Worm (Caenorhabditis elegans) whole organism, midembryonic: ENCODE data around the gene str-28.

ENCODE experiments used
- T22C8.4 ChIP-seq: fragments of 200-800 bp; sonication (Bioruptor generic); IDR thresholded peaks from 2 replicates; pipeline ENCODE4 v1.3.6; 2022; ENCODE audit warnings: missing genetic modification characterization, missing compliant biosample characterization
- cog-1 ChIP-seq: sonication (generic microtip); optimal IDR thresholded peaks from 2 replicates; lab custom pipeline; 2016; ENCODE audit warnings: missing genetic modification characterization, missing compliant biosample characterization
- flt-1 ChIP-seq: fragments of 200-800 bp; sonication (Bioruptor generic); IDR thresholded peaks from 2 replicates; pipeline ENCODE4 v1.3.6; 2022; ENCODE audit warnings: missing genetic modification characterization, missing compliant biosample characterization
- klf-2 ChIP-seq: fragments of 200-800 bp; sonication (Bioruptor generic); conservative IDR thresholded peaks from 2 replicates; pipeline ENCODE4 v1.3.6; 2022; ENCODE audit warnings: missing genetic modification reagents, missing genetic modification characterization, missing compliant biosample characterization
- med-1 ChIP-seq: sonication (generic microtip); optimal IDR thresholded peaks from 2 replicates; lab custom pipeline; 2017; ENCODE audit warnings: missing genetic modification characterization, mild to moderate bottlenecking, missing compliant biosample characterization, antibody characterized with exemption, missing genetic modification reagents; ENCODE audit not compliant: insufficient read depth
- ref-1 ChIP-seq: fragments of 200-800 bp; sonication (Bioruptor generic); conservative IDR thresholded peaks from 2 replicates; pipeline ENCODE4 v1.3.6; 2022; ENCODE audit warnings: missing genetic modification reagents, missing genetic modification characterization, missing compliant biosample characterization
- tab-1 ChIP-seq: fragments of 200-800 bp; sonication (Bioruptor generic); IDR thresholded peaks from 2 replicates; pipeline ENCODE4 v1.3.6; 2022; ENCODE audit warnings: missing genetic modification characterization, missing compliant biosample characterization
- ztf-23 ChIP-seq: fragments of 200-800 bp; sonication (Bioruptor generic); IDR thresholded peaks from 2 replicates; pipeline ENCODE4 v1.3.6; 2022; ENCODE audit warnings: missing genetic modification reagents, missing genetic modification characterization, missing compliant biosample characterization
- ztf-29 ChIP-seq: fragments of 200-800 bp; sonication (Bioruptor generic); IDR thresholded peaks from 2 replicates; pipeline ENCODE4 v1.3.6; 2022; ENCODE audit warnings: missing genetic modification reagents, missing genetic modification characterization, missing compliant biosample characterization

Gene str-28

DNA sequence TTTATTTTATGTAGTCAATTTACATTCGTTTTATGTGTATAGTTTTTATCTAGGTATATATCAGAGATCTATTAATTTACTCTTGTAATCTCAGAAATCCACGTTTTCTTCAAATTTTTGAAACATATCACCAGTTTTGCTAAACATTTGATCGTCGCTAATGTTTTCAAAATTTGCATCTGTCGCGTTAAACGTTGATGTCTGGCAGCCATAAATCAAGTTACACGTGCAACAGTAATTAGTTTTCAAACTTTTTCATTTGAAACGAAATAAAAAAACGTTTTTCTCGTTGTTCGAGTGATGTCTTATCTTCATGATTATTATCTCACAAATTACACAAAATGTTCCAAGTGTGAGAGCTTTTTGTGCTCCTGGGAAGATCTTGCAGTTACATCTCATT is 24.7 kb upstream of the str-28 start, which contains the start of gene srh-79:
TSS of gene srh-79 (plus strand) at position 301 of the 400 bp plus-strand sequence.
- TF ChIP-seq klf-2: no peak

ce11 chrV:7495189-7495588 is 22.5 kb upstream of the str-28 start, which contains the start of gene srbc-11:
Gene srbc-11, minus strand, starts transcription at chrV:7495289.
- TF ChIP-seq klf-2: no peak
- no peak for TF ChIP-seq T22C8.4 (GFP tag; lab: Robert Waterston, UW)
- no peak for TF ChIP-seq ref-1 (GFP tag; lab: Robert Waterston, UW)
- no peak for TF ChIP-seq ztf-23
- no peak for TF ChIP-seq cog-1 (tag; lab: Kevin White, UChicago)
- TF ChIP-seq flt-1 (GFP tag; lab: Robert Waterston, UW): no peak
- no peak for TF ChIP-seq med-1 (GFP tag; lab: Kevin White, UChicago)
- TF ChIP-seq ztf-29 (GFP tag; lab: Robert Waterston, UW): no peak
- no peak for TF ChIP-seq tab-1 (GFP tag; lab: Robert Waterston, UW)

- TF ChIP-seq flt-1 (GFP tag; lab: Robert Waterston, UW) (no peak), tab-1 (GFP tag; lab: Robert Waterston, UW) (no peak), T22C8.4 (GFP tag; lab: Robert Waterston, UW) (no peak), ztf-29 (GFP tag; lab: Robert Waterston, UW) (no peak), med-1 (GFP tag; lab: Kevin White, UChicago) (no peak), ref-1 (GFP tag; lab: Robert Waterston, UW) (no peak), klf-2 (no peak), cog-1 (tag; lab: Kevin White, UChicago) (no peak), ztf-23 (no peak)
These were observed 20.2 kb upstream of the str-28 start, which contains the start of gene srbc-10 for ce11 chrV:7492924-7493323. Gene srbc-10, minus strand, starts transcription at chrV:7493024.

DNA sequence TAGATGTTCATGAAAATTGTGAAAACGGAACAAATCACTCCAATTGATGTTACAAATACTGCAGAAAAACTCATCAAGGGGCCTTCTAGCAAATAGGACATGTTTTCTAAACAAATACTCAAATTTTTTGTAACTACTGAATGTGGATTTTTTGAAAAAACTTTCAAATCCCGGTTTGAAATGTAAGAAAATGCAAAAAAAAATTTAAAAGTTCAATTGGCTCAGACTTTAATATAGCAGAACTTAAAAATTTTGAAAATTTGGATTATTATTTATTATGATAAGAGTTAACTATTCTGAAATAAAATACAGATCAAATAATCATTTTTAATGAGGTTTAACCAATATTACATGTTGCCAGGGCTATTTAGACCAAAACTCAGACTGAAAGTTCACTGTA is 17.6 kb upstream of the str-28 start, which contains the start of gene srbc-9:
TSS of gene srbc-9 (minus strand) at position 101 of the 400 bp plus-strand sequence.
- TF ChIP-seq cog-1 (tag; lab: Kevin White, UChicago) (no peak), tab-1 (GFP tag; lab: Robert Waterston, UW) (no peak), klf-2 (no peak), ref-1 (GFP tag; lab: Robert Waterston, UW) (no peak), ztf-29 (GFP tag; lab: Robert Waterston, UW) (no peak), ztf-23 (no peak), med-1 (GFP tag; lab: Kevin White, UChicago) (no peak), flt-1 (GFP tag; lab: Robert Waterston, UW) (no peak), T22C8.4 (GFP tag; lab: Robert Waterston, UW) (no peak)

ce11 chrV:7487518-7487917 is 14.8 kb upstream of the str-28 start, which contains the start of gene srbc-7:
Gene srbc-7, minus strand, starts transcription at chrV:7487618.
- TF ChIP-seq T22C8.4 (GFP tag; lab: Robert Waterston, UW): no peak
- TF ChIP-seq ztf-23: no peak
- no peak for TF ChIP-seq med-1 (GFP tag; lab: Kevin White, UChicago)
- no peak for TF ChIP-seq tab-1 (GFP tag; lab: Robert Waterston, UW)
- TF ChIP-seq klf-2: no peak
- TF ChIP-seq cog-1 (tag; lab: Kevin White, UChicago): no peak
- no peak for TF ChIP-seq ztf-29 (GFP tag; lab: Robert Waterston, UW)
- no peak for TF ChIP-seq ref-1 (GFP tag; lab: Robert Waterston, UW)
- TF ChIP-seq flt-1 (GFP tag; lab: Robert Waterston, UW): no peak

DNA sequence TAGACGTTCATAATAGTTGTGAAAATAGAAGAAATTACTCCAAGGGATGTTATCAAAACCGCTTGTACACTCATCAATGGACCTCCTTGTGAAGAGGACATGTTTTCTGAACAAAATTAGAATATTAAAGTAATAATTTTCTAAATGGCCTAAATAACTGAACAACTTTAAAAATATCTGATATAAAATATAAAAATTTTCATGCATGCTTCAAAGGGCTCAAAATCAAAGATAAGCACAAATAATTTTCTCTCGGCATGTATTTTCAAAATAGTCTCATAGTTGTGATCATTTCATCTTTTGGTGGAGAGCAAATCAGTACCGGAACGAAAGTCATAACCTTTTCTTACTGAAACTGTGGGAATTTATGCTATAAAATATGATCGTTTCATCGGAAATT is 12.3 kb upstream of the str-28 start, which contains the start of gene srbc-8:
TSS of gene srbc-8 (minus strand) at position 101 of the 400 bp plus-strand sequence.
- TF ChIP-seq tab-1 (GFP tag; lab: Robert Waterston, UW): no peak
- TF ChIP-seq ztf-29 (GFP tag; lab: Robert Waterston, UW): no peak
- no peak for TF ChIP-seq ref-1 (GFP tag; lab: Robert Waterston, UW)
- TF ChIP-seq T22C8.4 (GFP tag; lab: Robert Waterston, UW): no peak
- TF ChIP-seq ztf-23: no peak
- no peak for TF ChIP-seq med-1 (GFP tag; lab: Kevin White, UChicago)
- TF ChIP-seq klf-2: no peak
- no peak for TF ChIP-seq cog-1 (tag; lab: Kevin White, UChicago)
- TF ChIP-seq flt-1 (GFP tag; lab: Robert Waterston, UW): no peak

- no peak for TF ChIP-seq med-1 (GFP tag; lab: Kevin White, UChicago)
- no peak for TF ChIP-seq tab-1 (GFP tag; lab: Robert Waterston, UW)
- no peak for TF ChIP-seq T22C8.4 (GFP tag; lab: Robert Waterston, UW)
- no peak for TF ChIP-seq flt-1 (GFP tag; lab: Robert Waterston, UW)
- TF ChIP-seq ref-1 (GFP tag; lab: Robert Waterston, UW): no peak
- no peak for TF ChIP-seq cog-1 (tag; lab: Kevin White, UChicago)
- TF ChIP-seq ztf-29 (GFP tag; lab: Robert Waterston, UW): no peak
- no peak for TF ChIP-seq ztf-23
- no peak for TF ChIP-seq klf-2
These were observed 8.2 kb upstream of the str-28 start, which contains the start of gene C18B10.6 for ce11 chrV:7480949-7481348. Gene C18B10.6, minus strand, starts transcription at chrV:7481049.

ce11 chrV:7478404-7478803 is 5.7 kb upstream of the str-28 start, which contains the start of gene str-190:
Gene str-190, minus strand, starts transcription at chrV:7478504.
- no peak for TF ChIP-seq ref-1 (GFP tag; lab: Robert Waterston, UW)
- no peak for TF ChIP-seq ztf-23
- TF ChIP-seq flt-1 (GFP tag; lab: Robert Waterston, UW): no peak
- no peak for TF ChIP-seq ztf-29 (GFP tag; lab: Robert Waterston, UW)
- TF ChIP-seq T22C8.4 (GFP tag; lab: Robert Waterston, UW): no peak
- no peak for TF ChIP-seq med-1 (GFP tag; lab: Kevin White, UChicago)
- TF ChIP-seq klf-2: no peak
- no peak for TF ChIP-seq cog-1 (tag; lab: Kevin White, UChicago)
- no peak for TF ChIP-seq tab-1 (GFP tag; lab: Robert Waterston, UW)

ce11 chrV:7476766-7477165 is 4.1 kb upstream of the str-28 start, which contains the start of gene srh-125:
Gene srh-125, minus strand, starts transcription at chrV:7476866.
- TF ChIP-seq flt-1 (GFP tag; lab: Robert Waterston, UW) (no peak), ztf-29 (GFP tag; lab: Robert Waterston, UW) (no peak), klf-2 (no peak), T22C8.4 (GFP tag; lab: Robert Waterston, UW) (no peak), med-1 (GFP tag; lab: Kevin White, UChicago) (no peak), tab-1 (GFP tag; lab: Robert Waterston, UW) (no peak), ztf-23 (no peak), ref-1 (GFP tag; lab: Robert Waterston, UW) (no peak), cog-1 (tag; lab: Kevin White, UChicago) (no peak)
